Fruit fly (Drosophila melanogaster): ENCODE data around the gene Med.
A peak's percentile ranks its signal among the peaks of the same experiment; 100 is the strongest.

The Med gene

DNA sequence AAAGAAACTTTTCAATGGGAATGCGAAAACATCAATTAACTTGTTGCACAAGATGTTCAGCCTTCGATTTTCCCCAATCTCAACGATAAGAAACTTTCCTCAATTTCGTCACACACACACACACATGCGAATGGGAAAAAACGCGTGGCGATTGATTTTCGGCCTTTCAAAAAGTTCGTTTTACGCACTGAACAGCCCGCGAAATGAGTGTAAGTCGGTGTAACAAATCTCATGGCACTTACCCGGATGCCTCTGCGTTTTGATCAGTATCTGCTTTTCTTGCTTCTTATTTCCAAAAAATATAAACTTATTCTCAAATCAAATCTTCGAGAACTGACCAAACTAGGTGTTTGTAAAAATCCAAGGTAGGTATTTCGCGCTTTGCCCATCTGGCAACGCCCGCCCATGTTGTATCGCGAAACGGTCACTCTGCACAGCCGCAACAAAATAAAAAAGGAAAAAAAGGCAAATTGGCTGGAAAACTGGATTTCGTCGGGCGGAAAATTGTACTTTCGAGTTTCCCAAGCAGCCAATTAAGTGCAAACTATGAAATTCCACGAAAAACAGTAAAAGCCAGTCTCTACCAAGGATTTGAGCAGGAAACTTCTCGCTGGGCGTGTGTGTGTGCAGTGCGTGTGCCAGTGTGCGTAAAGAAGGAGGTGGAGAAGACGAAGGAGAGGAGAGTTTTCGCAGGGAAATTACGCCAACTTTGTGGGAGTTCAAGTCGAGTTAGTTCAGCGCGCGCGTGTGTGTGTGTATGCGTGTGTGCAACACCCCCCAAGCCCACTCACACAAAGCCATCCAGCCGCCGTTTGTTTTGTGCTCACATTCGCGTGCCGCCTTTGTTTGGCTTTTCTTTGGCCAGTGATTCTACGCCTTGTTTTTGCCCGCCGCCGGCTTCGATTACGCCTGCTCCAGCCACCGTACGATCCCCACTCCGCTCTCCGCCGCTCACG is at the start of gene Med (continued):
- no peak for TF ChIP-seq Sry-β (GFP tag; optimal IDR thresholded peaks at IDR 0.05)

dm6 chr3R:31564164-31564563 is 46.7 kb upstream of the Med start:
- peak; percentile 68 for TF ChIP-seq Blimp-1 (GFP tag; optimal IDR thresholded peaks at IDR 0.05)
- no peak for TF ChIP-seq Chrac-16 (GFP tag; optimal IDR thresholded peaks at IDR 0.05)

dm6 chr3R:31564588-31564987 is 46.3 kb upstream of the Med start:
- TF ChIP-seq Sin3A (optimal IDR thresholded peaks at IDR 0.05) (no peak), grn (GFP tag; optimal IDR thresholded peaks at IDR 0.05) (peak; percentile 66), Spps (tag; optimal IDR thresholded peaks at IDR 0.05) (no peak), chinmo (GFP tag; IDR thresholded peaks at IDR 0.05; ENCODE audit: partially characterized antibody) (0 out of 4 replicates have a peak, but pooled peaks have one; percentile 12), Blimp-1 (GFP tag; optimal IDR thresholded peaks at IDR 0.05) (peak; percentile 54), CG12769 (tag; optimal IDR thresholded peaks at IDR 0.05) (peak; percentile 3), CG7928 (GFP tag; optimal IDR thresholded peaks at IDR 0.05) (no peak)

dm6 chr3R:31565738-31566137 is 45.1 kb upstream of the Med start:
- TF ChIP-seq CG32767 (GFP tag; IDR thresholded peaks at IDR 0.05) (no peak), Ets65A (GFP tag) (peak; percentile 62), sens (GFP tag) (peak; percentile 55), CG33213 (GFP tag; optimal IDR thresholded peaks at IDR 0.05) (no peak)

dm6 chr3R:31566738-31567137 is 44.1 kb upstream of the Med start:
- TF ChIP-seq Bdp1 (GFP tag; optimal IDR thresholded peaks at IDR 0.05) (peak; percentile 9), crc (GFP tag; optimal IDR thresholded peaks at IDR 0.05) (no peak), inv (GFP tag; IDR thresholded peaks at IDR 0.05; ENCODE audit: partially characterized antibody) (no peak), CG18476 (GFP tag; optimal IDR thresholded peaks at IDR 0.05) (peak; percentile 16), Pdp1 (GFP tag; optimal IDR thresholded peaks at IDR 0.05) (peak in 1 of 2 experiments; percentile 10), pum (GFP tag; optimal IDR thresholded peaks at IDR 0.05) (peak; percentile 41), tna (GFP tag; IDR thresholded peaks at IDR 0.05; ENCODE audit: partially characterized antibody) (no peak), CG7928 (GFP tag; optimal IDR thresholded peaks at IDR 0.05) (no peak), corto (GFP tag; optimal IDR thresholded peaks at IDR 0.05) (no peak), CG17612 (GFP tag; IDR thresholded peaks at IDR 0.05) (no peak), zfh2 (GFP tag; optimal IDR thresholded peaks at IDR 0.05) (no peak), sd (tag; optimal IDR thresholded peaks at IDR 0.05) (no peak), NfI (GFP tag; optimal IDR thresholded peaks at IDR 0.05) (peak; percentile 14), da (GFP tag; optimal IDR thresholded peaks at IDR 0.05) (no peak), CG9932 (GFP tag; IDR thresholded peaks at IDR 0.05) (no peak), Dfd (GFP tag; optimal IDR thresholded peaks at IDR 0.05) (no peak), Sry-δ (GFP tag; optimal IDR thresholded peaks at IDR 0.05) (no peak), CG15073 (GFP tag; optimal IDR thresholded peaks at IDR 0.05) (no peak), CG10565 (GFP tag; optimal IDR thresholded peaks at IDR 0.05) (no peak), CG5180 (GFP tag; optimal IDR thresholded peaks at IDR 0.05) (no peak), CG4617 (GFP tag; optimal IDR thresholded peaks at IDR 0.05; ENCODE audit: borderline replicate concordance) (no peak), Doc3 (GFP tag; IDR thresholded peaks at IDR 0.05; ENCODE audit: partially characterized antibody) (no peak), hbn (GFP tag; IDR thresholded peaks at IDR 0.05; ENCODE audit: partially characterized antibody) (no peak), CG14860 (GFP tag; IDR thresholded peaks at IDR 0.05; ENCODE audit: partially characterized antibody) (no peak), CG31388 (GFP tag; optimal IDR thresholded peaks at IDR 0.05) (no peak), CG17328 (GFP tag; IDR thresholded peaks at IDR 0.05) (peak; percentile 68), bowl (GFP tag; IDR thresholded peaks at IDR 0.05) (no peak), chinmo (GFP tag; IDR thresholded peaks at IDR 0.05; ENCODE audit: partially characterized antibody) (0 out of 4 replicates have a peak, but pooled peaks have one; percentile 15), pfk (GFP tag; optimal IDR thresholded peaks at IDR 0.05) (no peak), CG33557 (GFP tag; optimal IDR thresholded peaks at IDR 0.05) (peak; percentile 41)
